Worm (Caenorhabditis elegans) whole organism, mixed stage, embryonic: ENCODE results near the gene F13D12.10.

ENCODE experiments used
- blmp-1 ChIP-seq: fragments of 150-350 bp; optimal IDR thresholded peaks from 2 replicates; lab custom pipeline; 2014; ENCODE audit warnings: missing biosample characterization, missing genetic modification characterization
- cnd-1 ChIP-seq: fragments of 200-800 bp; sonication (Bioruptor generic); optimal IDR thresholded peaks from 2 replicates; lab custom pipeline; 2018; ENCODE audit warnings: mild to moderate bottlenecking, missing genetic modification characterization, missing compliant biosample characterization
- drap-1 ChIP-seq: fragments of 200-800 bp; sonication (Bioruptor generic); optimal IDR thresholded peaks from 3 replicates; lab custom pipeline; 2018; ENCODE audit warnings: mild to moderate bottlenecking, missing genetic modification characterization, missing compliant biosample characterization
- hlh-1 ChIP-seq: fragments of 150-350 bp; optimal IDR thresholded peaks from 2 replicates; lab custom pipeline; 2014; ENCODE audit warnings: missing biosample characterization, missing genetic modification reagents, missing genetic modification characterization
- mep-1 ChIP-seq: fragments of 150-350 bp; optimal IDR thresholded peaks from 2 replicates; lab custom pipeline; 2017; ENCODE audit warnings: missing biosample characterization, missing genetic modification reagents, missing genetic modification characterization, inconsistent platforms
- nhr-12 ChIP-seq: fragments of 150-350 bp; optimal IDR thresholded peaks from 2 replicates; lab custom pipeline; 2014; ENCODE audit warnings: missing biosample characterization, missing genetic modification characterization
- nhr-237 ChIP-seq: fragments of 150-350 bp; optimal IDR thresholded peaks from 2 replicates; lab custom pipeline; 2014; ENCODE audit warnings: missing biosample characterization, missing genetic modification characterization
- nhr-28 ChIP-seq: fragments of 150-350 bp; optimal IDR thresholded peaks from 2 replicates; lab custom pipeline; 2014; ENCODE audit warnings: missing biosample characterization, missing genetic modification characterization
- pha-4 ChIP-seq: fragments of 150-350 bp; optimal IDR thresholded peaks from 2 replicates; lab custom pipeline; 2018; ENCODE audit warnings: missing biosample characterization, missing genetic modification reagents, missing genetic modification characterization
- unc-39 ChIP-seq: fragments of 150-350 bp; optimal IDR thresholded peaks from 2 replicates; lab custom pipeline; 2014; ENCODE audit warnings: missing biosample characterization, missing genetic modification characterization
- unc-62 ChIP-seq: fragments of 150-350 bp; optimal IDR thresholded peaks from 2 replicates; lab custom pipeline; 2014; ENCODE audit warnings: missing biosample characterization, missing genetic modification reagents, missing genetic modification characterization
- ztf-11 ChIP-seq: fragments of 150-350 bp; optimal IDR thresholded peaks from 2 replicates; lab custom pipeline; 2014; ENCODE audit warnings: missing biosample characterization, missing genetic modification characterization

DNA sequence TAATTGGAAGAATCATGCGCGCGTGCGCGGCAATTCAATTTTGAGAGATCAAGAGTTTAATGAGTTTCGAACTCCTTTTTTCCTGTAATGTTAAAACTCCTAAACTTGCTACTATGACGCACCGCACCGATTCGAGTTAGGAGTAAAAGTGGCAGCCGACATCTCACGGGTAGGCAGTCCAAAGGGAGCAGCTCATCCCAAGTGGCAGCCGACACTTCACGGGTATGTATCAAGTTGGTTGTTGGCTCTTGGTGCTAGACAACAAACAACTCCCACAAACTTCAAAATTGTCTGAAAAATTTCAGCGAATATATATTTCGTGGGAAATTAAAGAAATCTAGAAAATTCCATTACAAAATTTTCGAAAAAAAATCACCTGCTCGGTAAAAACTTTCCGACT lies 39.6 kb downstream of the F13D12.10 start:
- TF ChIP-seq cnd-1 (tag; lab: Kevin White, UChicago), result no peak
- no peak for TF ChIP-seq drap-1 (GFP tag; lab: Kevin White, UChicago)
- TF ChIP-seq mep-1 (tag; lab: Kevin White, UChicago), result no peak
- TF ChIP-seq nhr-12, result no peak
- no peak for TF ChIP-seq ztf-11 (tag; lab: Kevin White, UChicago)
- TF ChIP-seq hlh-1 (tag; lab: Kevin White, UChicago), result no peak
- no peak for TF ChIP-seq nhr-28
- TF ChIP-seq blmp-1 (tag; lab: Kevin White, UChicago), result no peak
- TF ChIP-seq pha-4 (tag; lab: Kevin White, UChicago), result no peak
- no peak for TF ChIP-seq nhr-237 (tag; lab: Kevin White, UChicago)
- TF ChIP-seq unc-62 (GFP tag; lab: Kevin White, UChicago), result no peak
- no peak for TF ChIP-seq unc-39 (tag; lab: Kevin White, UChicago)
